Fruit fly (Drosophila melanogaster) whole organism, pupa: ENCODE measurements around the gene CG31265.

ENCODE experiments used
- CG12605 ChIP-seq: fragments of 200-800 bp; sonication (Bioruptor generic); IDR thresholded peaks from 2 replicates; pipeline ENCODE4 v1.3.6; 2022; ENCODE audit warnings: missing biosample characterization, missing genetic modification characterization
- CG14655 ChIP-seq: fragments of 200-800 bp; sonication (Bioruptor generic); optimal IDR thresholded peaks from 3 replicates; lab custom pipeline; 2017; ENCODE audit warnings: mild to moderate bottlenecking, missing biosample characterization, missing genetic modification reagents, missing genetic modification characterization
- CG15710 ChIP-seq: fragments of 200-800 bp; sonication (Bioruptor generic); optimal IDR thresholded peaks from 2 replicates; lab custom pipeline; 2018; ENCODE audit warnings: missing biosample characterization, mild to moderate bottlenecking, missing genetic modification characterization, moderate library complexity
- CG34367 ChIP-seq: fragments of 200-800 bp; sonication (Bioruptor generic); optimal IDR thresholded peaks from 2 replicates; lab custom pipeline; 2018; ENCODE audit warnings: missing biosample characterization, mild to moderate bottlenecking, missing genetic modification characterization
- CG8159 ChIP-seq: fragments of 200-800 bp; sonication (Bioruptor generic); optimal IDR thresholded peaks from 3 replicates; lab custom pipeline; 2018; ENCODE audit warnings: missing biosample characterization, mild to moderate bottlenecking, missing genetic modification characterization, moderate library complexity
- CG8301 ChIP-seq: fragments of 200-800 bp; sonication (Bioruptor generic); optimal IDR thresholded peaks from 2 replicates; lab custom pipeline; 2018; ENCODE audit warnings: missing biosample characterization, mild to moderate bottlenecking, missing genetic modification characterization
- CG9948 ChIP-seq: fragments of 200-800 bp; sonication (Bioruptor generic); optimal IDR thresholded peaks from 2 replicates; lab custom pipeline; 2018; ENCODE audit warnings: missing biosample characterization, mild to moderate bottlenecking, missing genetic modification characterization, moderate library complexity
- D1 ChIP-seq: fragments of 200-800 bp; sonication (Bioruptor generic); optimal IDR thresholded peaks from 2 replicates; lab custom pipeline; 2018; ENCODE audit warnings: missing biosample characterization, mild to moderate bottlenecking, missing genetic modification characterization, moderate library complexity
- EcR ChIP-seq: fragments of 200-800 bp; sonication (Bioruptor generic); optimal IDR thresholded peaks from 3 replicates; lab custom pipeline; 2019; ENCODE audit warnings: missing biosample characterization, missing genetic modification characterization, mild to moderate bottlenecking, moderate library complexity, missing genetic modification reagents
- Pif1A ChIP-seq: fragments of 200-800 bp; sonication (Bioruptor generic); optimal IDR thresholded peaks from 3 replicates; lab custom pipeline; 2016; ENCODE audit warnings: missing biosample characterization, missing genetic modification characterization
- Pif1B ChIP-seq: fragments of 200-800 bp; sonication (Bioruptor generic); optimal IDR thresholded peaks from 3 replicates; lab custom pipeline; 2016; ENCODE audit warnings: missing biosample characterization, missing genetic modification characterization
- Snoo ChIP-seq: fragments of 200-800 bp; sonication (Bioruptor generic); optimal IDR thresholded peaks from 3 replicates; lab custom pipeline; 2017; ENCODE audit warnings: missing biosample characterization, mild to moderate bottlenecking, missing genetic modification characterization, inconsistent platforms
- gl ChIP-seq: fragments of 200-800 bp; sonication (Bioruptor generic); optimal IDR thresholded peaks from 2 replicates; lab custom pipeline; 2018; ENCODE audit warnings: missing biosample characterization, mild to moderate bottlenecking, missing genetic modification characterization
- rn ChIP-seq: fragments of 200-800 bp; sonication (Bioruptor generic); IDR thresholded peaks from 2 replicates; pipeline ENCODE4 v1.3.6; 2022; ENCODE audit warnings: missing biosample characterization, missing genetic modification characterization

dm6 chr3R:17108881-17109280 is 19.1 kb upstream of the CG31265 start:
- TF ChIP-seq CG8159 (tag; lab: Kevin White, UChicago) = no peak
- TF ChIP-seq rn (GFP tag; lab: Robert Waterston, UW) = no peak
- no peak for TF ChIP-seq Snoo (tag; lab: Kevin White, UChicago)
- TF ChIP-seq CG8301 (tag; lab: Kevin White, UChicago) = no peak
- no peak for TF ChIP-seq Pif1B (GFP tag; lab: Kevin White, UChicago)
- no peak for TF ChIP-seq CG9948 (tag; lab: Kevin White, UChicago)
- no peak for TF ChIP-seq D1 (tag; lab: Kevin White, UChicago)
- no peak for TF ChIP-seq CG12605 (GFP tag; lab: Robert Waterston, UW)
- TF ChIP-seq EcR (GFP tag; lab: Kevin White, UChicago) = no peak
- no peak for TF ChIP-seq gl
- no peak for TF ChIP-seq Pif1A (GFP tag; lab: Kevin White, UChicago)
- no peak for TF ChIP-seq CG34367 (tag; lab: Kevin White, UChicago)
- TF ChIP-seq CG14655 (GFP tag; lab: Kevin White, UChicago) = no peak
- TF ChIP-seq CG15710 (tag; lab: Kevin White, UChicago) = no peak
